Fruit fly (Drosophila melanogaster): ENCODE measurements around the gene CG7049.

Gene CG7049

dm6 chr3L:131998-132693 is 43.9 kb downstream of the CG7049 start (continued):
- TF ChIP-seq knrl (GFP tag; IDR thresholded peaks at IDR 0.05; ENCODE audit: partially characterized antibody) (no peak), cwo (GFP tag; optimal IDR thresholded peaks at IDR 0.05) (no peak), CG18619 (GFP tag; optimal IDR thresholded peaks at IDR 0.05) (no peak), CG4707 (GFP tag; optimal IDR thresholded peaks at IDR 0.05) (no peak), pum (GFP tag; optimal IDR thresholded peaks at IDR 0.05) (no peak), MESR4 (GFP tag; optimal IDR thresholded peaks at IDR 0.05) (no peak), Ptx1 (GFP tag; IDR thresholded peaks at IDR 0.05) (no peak), CG15514 (GFP tag; optimal IDR thresholded peaks at IDR 0.05) (no peak), GATAe (GFP tag; conservative IDR thresholded peaks at IDR 0.05) (no peak), CG4730 (GFP tag; IDR thresholded peaks at IDR 0.05) (no peak), Dbx (GFP tag; IDR thresholded peaks at IDR 0.05) (no peak), CG8281 (tag; optimal IDR thresholded peaks at IDR 0.05) (no peak), CG10959 (GFP tag; IDR thresholded peaks at IDR 0.05) (no peak), YL-1 (GFP tag; optimal IDR thresholded peaks at IDR 0.05) (peak; percentile 11), Dll (GFP tag; IDR thresholded peaks at IDR 0.05; ENCODE audit: partially characterized antibody) (no peak), CG18262 (tag; optimal IDR thresholded peaks at IDR 0.05) (no peak), repo (GFP tag; optimal IDR thresholded peaks at IDR 0.05) (no peak), Oaz (GFP tag; IDR thresholded peaks at IDR 0.05) (no peak), ara (GFP tag; IDR thresholded peaks at IDR 0.05) (no peak), lab (GFP tag; optimal IDR thresholded peaks at IDR 0.05) (peak; percentile 61), Fer3 (tag; optimal IDR thresholded peaks at IDR 0.05) (no peak), chn (GFP tag; optimal IDR thresholded peaks at IDR 0.05) (no peak), pros (GFP tag; optimal IDR thresholded peaks at IDR 0.05) (no peak), Optix (GFP tag; IDR thresholded peaks at IDR 0.05) (no peak), caup (GFP tag; optimal IDR thresholded peaks at IDR 0.05; ENCODE audit: severe bottlenecking) (no peak), CG17802 (tag; optimal IDR thresholded peaks at IDR 0.05) (no peak), nau (GFP tag; optimal IDR thresholded peaks at IDR 0.05) (no peak), fd96Cb (tag; optimal IDR thresholded peaks at IDR 0.05) (no peak), CG12155 (GFP tag; optimal IDR thresholded peaks at IDR 0.05) (no peak), CG10654 (GFP tag; optimal IDR thresholded peaks at IDR 0.05) (no peak), CG9932 (GFP tag; IDR thresholded peaks at IDR 0.05) (0 out of 2 replicates have a peak, but pooled peaks have one; percentile 14), Awh (GFP tag; IDR thresholded peaks at IDR 0.05) (peak; percentile 51), CG2129 (GFP tag; IDR thresholded peaks at IDR 0.05; ENCODE audit: partially characterized antibody) (no peak), dpn (GFP tag; optimal IDR thresholded peaks at IDR 0.05) (no peak), CG32767 (GFP tag; IDR thresholded peaks at IDR 0.05) (peak; percentile 16; the same call in 1 of the 2 replicates), klu (GFP tag; IDR thresholded peaks at IDR 0.05) (no peak), CG15011 (GFP tag; optimal IDR thresholded peaks at IDR 0.05) (no peak), dan (GFP tag; IDR thresholded peaks at IDR 0.05) (no peak), Lpt (GFP tag; optimal IDR thresholded peaks at IDR 0.05) (no peak), croc (GFP tag; conservative IDR thresholded peaks at IDR 0.05) (no peak), CG16863 (GFP tag; optimal IDR thresholded peaks at IDR 0.05) (no peak), MTF-1 (GFP tag; optimal IDR thresholded peaks at IDR 0.05; ENCODE audit: borderline replicate concordance) (peak; percentile 64), sens-2 (GFP tag; IDR thresholded peaks at IDR 0.05) (no peak), CG32532 (GFP tag; IDR thresholded peaks at IDR 0.05) (peak; percentile 64; the same call in 1 of the 2 replicates), D (optimal IDR thresholded peaks at IDR 0.05) (no peak), D (GFP tag; optimal IDR thresholded peaks at IDR 0.05) (no peak), CG17385 (GFP tag; optimal IDR thresholded peaks at IDR 0.05) (peak; percentile 96), jumu (GFP tag; optimal IDR thresholded peaks at IDR 0.05) (no peak), CG15601 (tag; optimal IDR thresholded peaks at IDR 0.05) (no peak), CG10543 (GFP tag; optimal IDR thresholded peaks at IDR 0.05) (peak; percentile 71)
